Worm (Caenorhabditis elegans): ENCODE measurements around the gene Y38H6C.13.
"Not testable (repeated sequence)": the region's sequence is repeated elsewhere in the genome, so short reads cannot be mapped to it uniquely, and the experiment has no call there.

Gene Y38H6C.13

DNA sequence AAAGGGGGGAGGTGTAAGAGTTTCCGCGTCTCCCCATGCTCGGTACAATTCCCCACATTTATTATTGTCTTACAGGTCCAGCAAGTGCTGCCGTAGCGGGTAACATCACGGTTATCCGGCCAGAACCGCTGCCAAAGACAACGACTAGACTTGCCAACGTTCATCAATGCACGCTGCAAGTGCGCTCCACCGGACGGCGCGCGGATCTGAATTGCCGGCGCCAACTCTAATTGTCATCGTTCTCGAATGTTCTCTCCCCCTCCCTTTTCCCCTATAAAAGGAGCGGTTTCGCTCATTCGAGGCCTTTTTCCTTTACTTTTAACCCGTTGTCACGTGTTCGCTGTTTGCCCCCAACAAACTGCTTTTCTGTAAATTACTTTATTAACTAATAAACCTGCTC lies 13.9 kb upstream of the Y38H6C.13 start, which contains the start of gene Y38H6C.8:
TSS of gene Y38H6C.8 (plus strand) at position 301 of the 400 bp plus-strand sequence.
- TF ChIP-seq rnt-1 (tag; optimal IDR thresholded peaks at IDR 0.05); ceh-6 (GFP tag; optimal IDR thresholded peaks at IDR 0.05); hlh-30 (tag; optimal IDR thresholded peaks at IDR 0.05; ENCODE audit: insufficient read depth): not testable (repeated sequence)

DNA sequence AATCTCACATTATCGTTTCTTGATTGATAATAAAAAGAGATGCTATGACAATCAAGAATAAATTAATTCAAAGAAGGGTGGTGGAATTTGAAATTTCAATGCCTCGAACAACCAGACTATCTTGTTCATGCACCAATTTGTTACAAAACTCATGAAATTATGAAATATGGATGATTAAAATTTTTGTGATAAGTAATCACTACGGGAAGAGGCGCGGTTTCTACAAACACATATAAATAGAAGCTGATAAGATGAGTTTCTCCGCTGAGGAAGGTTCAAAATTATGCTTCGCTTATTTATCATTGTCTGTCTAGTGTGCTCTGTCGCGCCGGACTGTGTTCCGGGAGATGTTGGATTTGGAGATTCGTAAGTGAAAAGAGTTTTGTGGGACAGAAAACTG lies 13.1 kb upstream of the Y38H6C.13 start:
- TF ChIP-seq pros-1 (tag; optimal IDR thresholded peaks at IDR 0.05) (no peak), tbx-2 (tag; optimal IDR thresholded peaks at IDR 0.05) (no peak), unc-3 (GFP tag; conservative IDR thresholded peaks at IDR 0.05) (no peak), unc-3 (tag; optimal IDR thresholded peaks at IDR 0.05) (no peak), hlh-30 (tag; optimal IDR thresholded peaks at IDR 0.05; ENCODE audit: insufficient read depth) (no peak), C38D4.7 (GFP tag; optimal IDR thresholded peaks at IDR 0.05) (no peak), mec-3 (tag; optimal IDR thresholded peaks at IDR 0.05; ENCODE audit: borderline replicate concordance) (no peak), unc-42 (tag; optimal IDR thresholded peaks at IDR 0.05) (no peak), hlh-13 (GFP tag; optimal IDR thresholded peaks at IDR 0.05) (no peak), lin-11 (tag; optimal IDR thresholded peaks at IDR 0.05) (no peak), fax-1 (tag; optimal IDR thresholded peaks at IDR 0.05) (no peak)

DNA sequence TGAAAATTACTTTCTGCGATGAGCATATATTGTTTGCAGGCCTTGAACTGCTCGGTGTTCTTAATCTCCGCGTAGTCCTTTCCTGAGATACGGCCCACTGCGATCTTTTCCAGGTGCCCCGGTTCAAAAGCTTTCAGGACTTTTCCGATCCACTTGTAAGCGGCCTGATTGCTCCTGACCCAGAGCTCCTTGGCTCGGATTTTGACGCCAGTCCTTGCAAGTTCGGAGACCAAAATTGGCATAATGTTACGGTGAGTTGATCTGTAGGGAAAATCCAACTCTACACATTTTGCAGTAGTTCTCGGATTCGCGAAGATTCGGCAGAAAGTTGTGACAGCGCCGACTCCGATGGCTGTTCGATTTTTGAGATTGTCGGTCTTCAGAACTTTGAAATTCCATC lies 10.6 kb upstream of the Y38H6C.13 start:
- no peak for TF ChIP-seq tbx-2 (tag; optimal IDR thresholded peaks at IDR 0.05)
- no peak for TF ChIP-seq hlh-15 (tag; optimal IDR thresholded peaks at IDR 0.05)
- no peak for TF ChIP-seq unc-55 (GFP tag; optimal IDR thresholded peaks at IDR 0.05)
- no peak for TF ChIP-seq ceh-22 (tag; optimal IDR thresholded peaks at IDR 0.05)
- no peak for TF ChIP-seq ttx-3 (tag; optimal IDR thresholded peaks at IDR 0.05)
- no peak for TF ChIP-seq T23F11.4 (GFP tag; optimal IDR thresholded peaks at IDR 0.05)
- TF ChIP-seq ceh-6 (GFP tag; optimal IDR thresholded peaks at IDR 0.05) = no peak
- no peak for TF ChIP-seq hlh-30 (tag; optimal IDR thresholded peaks at IDR 0.05; ENCODE audit: insufficient read depth)
- no peak for TF ChIP-seq sox-2 (GFP tag; IDR thresholded peaks at IDR 0.05)
- TF ChIP-seq ama-1 (optimal IDR thresholded peaks at IDR 0.05) = no peak
- TF ChIP-seq elt-2 (tag; optimal IDR thresholded peaks at IDR 0.05) = no peak
- TF ChIP-seq eyg-1 (tag; optimal IDR thresholded peaks at IDR 0.05) = no peak
- no peak for TF ChIP-seq odd-2 (tag; optimal IDR thresholded peaks at IDR 0.05)
- no peak for TF ChIP-seq madf-2 (tag; optimal IDR thresholded peaks at IDR 0.05)
- TF ChIP-seq ceh-9 (tag; optimal IDR thresholded peaks at IDR 0.05) = no peak
- no peak for TF ChIP-seq hlh-8 (tag; optimal IDR thresholded peaks at IDR 0.05)

DNA sequence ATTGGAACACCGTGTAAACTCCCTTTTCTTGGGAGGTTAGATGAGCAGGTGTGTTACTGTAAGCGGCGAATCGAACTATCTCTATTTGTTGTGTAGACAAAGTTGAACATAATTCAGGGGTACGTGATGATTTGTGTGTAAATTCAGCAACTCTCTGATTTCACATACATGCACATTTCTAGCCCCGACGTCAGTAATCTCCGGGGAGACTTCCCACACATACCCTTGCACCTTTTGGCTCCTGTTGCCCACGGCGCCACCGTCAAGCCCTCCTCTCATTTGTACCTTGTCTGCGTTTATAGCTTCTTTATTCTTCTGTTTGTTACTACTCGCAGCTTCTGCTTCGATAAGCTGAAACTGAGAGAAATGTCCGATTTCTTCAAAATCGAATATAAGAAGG lies 8.7 kb upstream of the Y38H6C.13 start, which contains the start of gene Y38H6C.25:
TSS of gene Y38H6C.25 (plus strand) at position 301 of the 400 bp plus-strand sequence.
- TF ChIP-seq sox-2 (GFP tag; IDR thresholded peaks at IDR 0.05) (no peak), ceh-9 (tag; optimal IDR thresholded peaks at IDR 0.05) (no peak), pax-1 (tag; optimal IDR thresholded peaks at IDR 0.05) (no peak), gmeb-2 (tag; optimal IDR thresholded peaks at IDR 0.05) (no peak)

DNA sequence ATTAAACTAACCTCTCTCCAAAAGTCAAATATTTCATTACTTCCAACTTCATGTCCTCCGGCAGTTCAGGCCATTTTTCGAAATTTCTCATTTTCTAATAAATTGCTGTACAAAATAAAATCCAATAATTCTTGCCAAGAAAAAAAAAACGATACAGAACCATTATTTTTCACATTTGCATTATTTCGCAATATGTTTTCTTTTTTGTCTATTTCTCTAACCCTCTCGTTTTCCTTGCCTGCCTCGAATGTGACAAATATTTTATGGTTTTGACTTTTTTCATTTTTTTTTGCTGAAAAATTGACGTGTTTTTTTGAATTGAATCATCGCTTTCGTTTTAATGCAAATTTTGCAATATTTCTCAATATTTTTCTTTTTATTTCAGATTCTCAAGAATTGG lies 5.4 kb upstream of the Y38H6C.13 start, which contains the start of the genes Y38H6C.9 and fbxa-150:
TSS of gene Y38H6C.9 (minus strand) at position 52 of the 400 bp plus-strand sequence.
TSS of gene fbxa-150 (plus strand) at position 380 of the 400 bp plus-strand sequence.
- TF ChIP-seq nhr-232 (tag; optimal IDR thresholded peaks at IDR 0.05) (no peak), pqm-1 (tag; optimal IDR thresholded peaks at IDR 0.05) (no peak), C38D4.7 (GFP tag; optimal IDR thresholded peaks at IDR 0.05) (no peak), nhr-11 (tag; optimal IDR thresholded peaks at IDR 0.05) (no peak), unc-86 (tag; optimal IDR thresholded peaks at IDR 0.05) (no peak)

DNA sequence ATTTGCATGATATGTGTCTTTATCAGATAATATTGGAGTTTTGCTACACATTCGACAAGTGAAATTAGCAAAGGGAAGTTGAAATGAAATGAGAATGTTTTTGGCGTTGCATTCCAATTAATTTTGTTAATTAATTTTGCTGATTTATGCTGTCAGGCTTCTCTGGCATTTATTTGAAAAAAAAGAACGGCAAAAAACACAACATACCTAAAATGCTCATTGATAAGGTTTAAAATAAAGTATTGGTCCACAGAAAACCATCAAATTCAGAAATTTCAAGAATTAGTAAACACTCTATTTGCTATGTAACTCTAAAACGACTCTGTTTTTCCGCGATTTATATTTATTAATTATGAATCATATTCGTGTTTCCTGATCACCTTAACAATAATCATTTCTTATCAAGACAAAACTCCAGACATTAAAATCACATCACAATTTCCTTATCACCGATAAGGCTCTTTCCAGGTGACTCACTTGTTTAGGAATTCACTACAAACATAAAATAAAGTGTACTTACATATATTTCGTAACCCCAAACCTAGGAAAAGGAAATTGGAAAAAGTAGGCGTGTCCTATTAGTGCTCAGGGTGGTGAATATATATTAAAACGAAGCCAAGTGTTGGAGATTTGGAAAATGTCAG lies 1.7 kb upstream of the Y38H6C.13 start, which contains the start of the genes srh-166 and Y38H6C.24:
TSS of gene srh-166 (minus strand) at position 51 of the 644 bp plus-strand sequence.
TSS of gene Y38H6C.24 (plus strand) at position 620 of the 644 bp plus-strand sequence.
- no peak for TF ChIP-seq mec-3 (tag; optimal IDR thresholded peaks at IDR 0.05; ENCODE audit: borderline replicate concordance)
- peak; percentile 83 for TF ChIP-seq elt-2 (tag; optimal IDR thresholded peaks at IDR 0.05)
